Worm (Caenorhabditis elegans) whole organism, L1 larva: ENCODE measurements around the gene eco-1.

Experiments used
- fkh-10 ChIP-seq: sonication (generic microtip); optimal IDR thresholded peaks from 2 replicates; lab custom pipeline; 2017; ENCODE audit warnings: missing biosample characterization, missing genetic modification reagents, missing genetic modification characterization
- nhr-237 ChIP-seq: fragments of 150-350 bp; optimal IDR thresholded peaks from 2 replicates; lab custom pipeline; 2014; ENCODE audit warnings: missing biosample characterization, missing genetic modification characterization
- pax-3 ChIP-seq: fragments of 200-800 bp; sonication (Bioruptor generic); optimal IDR thresholded peaks from 2 replicates; lab custom pipeline; 2018; ENCODE audit warnings: mild to moderate bottlenecking, missing genetic modification characterization, moderate library complexity, missing compliant biosample characterization
- xbp-1 ChIP-seq: sonication (generic microtip); optimal IDR thresholded peaks from 2 replicates; lab custom pipeline; 2016; ENCODE audit warnings: missing genetic modification characterization, missing compliant biosample characterization
- zag-1 ChIP-seq: fragments of 150-350 bp; optimal IDR thresholded peaks from 2 replicates; lab custom pipeline; 2014; ENCODE audit warnings: missing biosample characterization, missing genetic modification characterization

DNA sequence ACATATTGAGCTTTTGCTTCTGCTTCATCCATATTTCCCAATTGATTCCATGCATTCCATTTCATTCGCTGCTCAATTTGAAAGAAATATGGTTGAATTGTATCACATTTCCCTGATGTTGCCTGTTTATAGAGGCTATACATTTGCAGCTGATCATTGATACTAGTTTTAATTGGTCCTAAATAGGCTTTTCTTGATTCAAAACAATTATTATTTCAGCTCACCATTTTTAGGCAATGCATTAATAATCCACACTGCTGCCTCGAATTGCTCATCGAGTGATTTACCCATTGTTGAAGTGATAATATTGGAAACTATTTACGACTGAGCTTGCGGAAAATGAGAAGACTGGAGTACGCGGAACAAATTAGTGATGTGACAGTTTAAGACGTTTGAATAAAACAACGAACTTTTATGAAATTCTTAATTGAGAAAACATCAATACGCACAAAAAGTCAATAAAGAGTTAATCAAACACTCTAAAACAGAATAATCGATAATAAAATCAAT, 50.2 kb downstream of the eco-1 start, which contains the start of gene acbp-4:
- TF ChIP-seq xbp-1 (tag; lab: Kevin White, UChicago) = no peak
- no peak for TF ChIP-seq nhr-237
- TF ChIP-seq zag-1 (tag; lab: Kevin White, UChicago) = no peak
- TF ChIP-seq pax-3 = no peak
- no peak for TF ChIP-seq fkh-10 (GFP tag; lab: Kevin White, UChicago)
